Worm (Caenorhabditis elegans): Measurements from ENCODE around the gene srx-54.
A peak's percentile ranks its signal among the peaks of the same experiment; 100 is the strongest.

srx-54 gene

DNA sequence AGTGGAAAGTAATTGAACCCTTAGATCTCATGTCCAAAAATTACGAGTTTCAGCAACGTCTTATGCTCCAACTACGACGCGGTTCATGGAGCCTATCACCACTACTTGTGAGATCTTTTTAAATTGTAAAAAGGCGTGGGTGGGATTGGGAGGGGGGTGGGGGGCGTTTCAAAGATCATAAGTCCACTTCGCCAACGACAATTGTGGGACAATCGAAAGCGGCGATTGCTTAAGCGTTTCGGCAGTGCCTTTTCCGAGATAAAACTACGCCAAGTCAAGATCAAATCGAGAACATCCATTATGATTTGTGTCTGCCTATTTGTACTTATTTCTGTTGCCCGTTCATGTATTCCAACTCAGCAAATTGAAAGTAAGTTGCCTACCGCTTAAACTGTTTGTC, 18.8 kb upstream of the srx-54 start, which contains the start of gene clec-239:
Gene clec-239, plus strand, starts transcription at position 301 of the 400 bp plus-strand sequence.
- no peak for TF ChIP-seq rec-8 (tag; optimal IDR thresholded peaks at IDR 0.05)
- TF ChIP-seq mes-4 (tag; optimal IDR thresholded peaks at IDR 0.05) = no peak
- no peak for TF ChIP-seq tbx-9 (tag; optimal IDR thresholded peaks at IDR 0.05; ENCODE audit: borderline replicate concordance)
- no peak for TF ChIP-seq unc-62 (GFP tag; optimal IDR thresholded peaks at IDR 0.05)
- TF ChIP-seq ceh-58 (GFP tag; IDR thresholded peaks at IDR 0.05) = no peak
- TF ChIP-seq pbrm-1 (GFP tag; IDR thresholded peaks at IDR 0.05) = no peak
- no peak for TF ChIP-seq attf-6 (GFP tag; IDR thresholded peaks at IDR 0.05)
- TF ChIP-seq ceh-91 (GFP tag; IDR thresholded peaks at IDR 0.05) = no peak
- TF ChIP-seq T26A5.8 (tag; optimal IDR thresholded peaks at IDR 0.05) = no peak
- no peak for TF ChIP-seq aptf-2 (GFP tag; conservative IDR thresholded peaks at IDR 0.05)
- TF ChIP-seq ZK185.1 (tag; optimal IDR thresholded peaks at IDR 0.05; ENCODE audit: poor library complexity, severe bottlenecking) = no peak
- TF ChIP-seq F39B2.1 (GFP tag; IDR thresholded peaks at IDR 0.05) = no peak
- no peak for TF ChIP-seq rcor-1 (GFP tag; IDR thresholded peaks at IDR 0.05)
- TF ChIP-seq lag-1 (GFP tag; IDR thresholded peaks at IDR 0.05) = no peak
- TF ChIP-seq Y67H2A.10 (GFP tag; conservative IDR thresholded peaks at IDR 0.05) = no peak
- no peak for TF ChIP-seq B0019.2 (GFP tag; conservative IDR thresholded peaks at IDR 0.05)
- no peak for TF ChIP-seq ets-4 (GFP tag; optimal IDR thresholded peaks at IDR 0.05)
- TF ChIP-seq unc-130 (GFP tag; optimal IDR thresholded peaks at IDR 0.05) = no peak
- TF ChIP-seq mel-28 (tag; optimal IDR thresholded peaks at IDR 0.05; ENCODE audit: borderline replicate concordance) = no peak

DNA sequence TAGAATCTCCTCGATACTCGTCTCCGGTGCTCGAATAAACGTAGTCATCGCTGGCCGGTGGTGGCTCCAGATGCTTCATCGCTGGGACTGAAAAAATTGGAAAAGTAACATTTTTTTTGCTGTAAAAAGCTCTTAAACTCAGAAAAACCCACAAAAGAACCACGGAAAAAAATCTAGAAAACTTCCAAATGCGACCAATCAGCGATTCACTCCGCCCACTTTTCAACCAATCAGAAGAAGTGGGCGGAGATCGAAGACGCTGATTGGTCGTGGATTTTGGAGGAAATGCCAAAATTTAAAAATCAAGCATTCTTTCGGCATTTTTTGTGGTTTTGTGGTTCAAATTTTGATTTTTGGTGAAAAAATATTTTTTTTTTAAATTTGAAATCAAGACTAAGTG, 16.0 kb upstream of the srx-54 start:
- TF ChIP-seq nfyb-1 (GFP tag; IDR thresholded peaks at IDR 0.05) = peak; percentile 15; the same call in 1 of the 2 replicates
- no peak for TF ChIP-seq F55B11.4 (tag; optimal IDR thresholded peaks at IDR 0.05; ENCODE audit: borderline replicate concordance, insufficient read depth)

DNA sequence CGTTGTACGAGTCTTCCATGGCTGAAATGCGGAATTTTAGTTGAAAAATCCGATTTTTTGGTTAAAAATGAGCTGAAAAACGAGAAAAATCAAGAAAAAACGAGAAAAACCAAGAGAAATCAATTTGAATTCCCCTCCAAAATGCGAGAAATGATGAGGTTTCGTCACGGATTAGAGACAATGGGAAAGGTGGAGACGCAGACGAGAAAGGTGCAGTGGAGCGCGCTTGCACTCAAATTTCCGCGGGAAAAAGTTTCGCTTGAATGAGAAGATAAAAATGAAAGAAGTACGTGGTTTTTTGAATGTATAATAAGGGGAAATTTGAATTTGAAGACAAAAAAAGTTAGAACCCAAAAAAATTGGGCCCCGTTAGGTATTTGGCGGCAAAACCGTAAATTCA, 9.4 kb upstream of the srx-54 start, which contains the start of gene efl-1:
Gene efl-1, minus strand, starts transcription at position 21 of the 400 bp plus-strand sequence.
- TF ChIP-seq hlh-26 (GFP tag; conservative IDR thresholded peaks at IDR 0.05) (no peak), lin-40 (tag; optimal IDR thresholded peaks at IDR 0.05) (peak; percentile 87), madf-8 (GFP tag; conservative IDR thresholded peaks at IDR 0.05) (peak; percentile 35), athp-1 (tag; optimal IDR thresholded peaks at IDR 0.05) (peak; percentile 76), nhr-90 (tag; optimal IDR thresholded peaks at IDR 0.05) (no peak), egl-44 (GFP tag; IDR thresholded peaks at IDR 0.05) (no peak), attf-6 (GFP tag; IDR thresholded peaks at IDR 0.05) (peak; percentile 96), bed-2 (GFP tag; IDR thresholded peaks at IDR 0.05) (no peak), mes-4 (tag; optimal IDR thresholded peaks at IDR 0.05) (no peak), cebp-2 (GFP tag; IDR thresholded peaks at IDR 0.05) (0 out of 2 replicates have a peak, but pooled peaks have one; percentile 16), ztf-28 (GFP tag; IDR thresholded peaks at IDR 0.05) (no peak), pbrm-1 (GFP tag; IDR thresholded peaks at IDR 0.05) (peak; percentile 96), madf-3 (GFP tag; IDR thresholded peaks at IDR 0.05) (no peak), nfyb-1 (GFP tag; IDR thresholded peaks at IDR 0.05) (peak; percentile 84), lin-26 (GFP tag; IDR thresholded peaks at IDR 0.05) (no peak), Y53F4B.3 (GFP tag; IDR thresholded peaks at IDR 0.05) (0 out of 2 replicates have a peak, but pooled peaks have one; percentile 38), rcor-1 (GFP tag; IDR thresholded peaks at IDR 0.05) (peak; percentile 87), F55B11.4 (tag; optimal IDR thresholded peaks at IDR 0.05; ENCODE audit: borderline replicate concordance, insufficient read depth) (no peak), F23B12.7 (tag; optimal IDR thresholded peaks at IDR 0.05; ENCODE audit: insufficient read depth) (peak; percentile 11), die-1 (tag; optimal IDR thresholded peaks at IDR 0.05) (no peak), ceh-100 (GFP tag; IDR thresholded peaks at IDR 0.05) (no peak), somi-1 (GFP tag; optimal IDR thresholded peaks at IDR 0.05) (peak; percentile 22), ceh-40 (GFP tag; IDR thresholded peaks at IDR 0.05) (no peak), B0336.3 (GFP tag; IDR thresholded peaks at IDR 0.05) (peak; percentile 67; the same call in 1 of the 2 replicates), C06A6.2 (GFP tag; conservative IDR thresholded peaks at IDR 0.05) (0 out of 2 replicates have a peak, but pooled peaks have one; percentile 17), F33H1.4 (GFP tag; IDR thresholded peaks at IDR 0.05) (0 out of 2 replicates have a peak, but pooled peaks have one; percentile 35), lsl-1 (GFP tag; optimal IDR thresholded peaks at IDR 0.05) (peak; percentile 57), ztf-6 (GFP tag; IDR thresholded peaks at IDR 0.05) (no peak), ztf-3 (GFP tag; optimal IDR thresholded peaks at IDR 0.05) (peak; percentile 25), dox-1 (GFP tag; IDR thresholded peaks at IDR 0.05) (peak; percentile 85)
